Worm (Caenorhabditis elegans) whole organism, L4/young adult: ENCODE measurements around the gene C03C10.2.

Experiments
- W03F9.2 ChIP-seq: fragments of 150-350 bp; optimal IDR thresholded peaks from 2 replicates; lab custom pipeline; 2014; ENCODE audit warnings: missing biosample characterization, missing genetic modification characterization
- him-1 ChIP-seq: sonication (generic microtip); optimal IDR thresholded peaks from 2 replicates; lab custom pipeline; 2016; ENCODE audit warnings: missing genotype, missing genetic modification reagents, missing genetic modification characterization, missing compliant biosample characterization

ce11 chrIII:4085657-4086056 is 5.2 kb upstream of the C03C10.2 start:
- TF ChIP-seq him-1 = no peak
- TF ChIP-seq W03F9.2 (tag; lab: Kevin White, UChicago) = no peak
